Worm (Caenorhabditis elegans) whole organism, young adult: ENCODE results near the gene eif-1.A.

Experiments used
- B0336.3 ChIP-seq: fragments of 200-800 bp; sonication (Bioruptor generic); IDR thresholded peaks from 2 replicates; pipeline ENCODE4 v1.3.6; 2022; ENCODE audit warnings: missing genetic modification characterization, missing compliant biosample characterization
- bed-1 ChIP-seq: fragments of 200-800 bp; sonication (Bioruptor generic); IDR thresholded peaks from 2 replicates; pipeline ENCODE4 v1.3.6; 2022; ENCODE audit warnings: missing genetic modification reagents, missing genetic modification characterization, missing compliant biosample characterization
- efl-1 ChIP-seq: fragments of 150-350 bp; optimal IDR thresholded peaks from 2 replicates; lab custom pipeline; 2014; ENCODE audit warnings: missing biosample characterization, missing genetic modification reagents, missing genetic modification characterization
- egl-44 ChIP-seq: fragments of 200-800 bp; sonication (Bioruptor generic); IDR thresholded peaks from 2 replicates; pipeline ENCODE4 v1.3.6; 2022; ENCODE audit warnings: missing genetic modification reagents, missing genetic modification characterization, missing compliant biosample characterization
- let-607 ChIP-seq, 2 experiments: fragments of 200-800 bp in 1 of 2; sonication (Bioruptor generic) in 1 of 2; sonication (generic microtip) in 1 of 2; optimal IDR thresholded peaks; 2 replicates each; lab custom pipeline; 2016 to 2018; ENCODE audit warnings: mild to moderate bottlenecking in 2 of 2, missing compliant biosample characterization in 2 of 2, missing genetic modification characterization in 2 of 2, moderate library complexity in 2 of 2, missing genotype in 1 of 2
- lin-35 ChIP-seq, 3 experiments: fragments of 150-350 bp in 2 of 3; sonication (generic microtip) in 1 of 3; optimal IDR thresholded peaks; 2 replicates each; lab custom pipeline; 2014 to 2018; ENCODE audit warnings: missing biosample characterization in 3 of 3, missing genetic modification characterization in 3 of 3, missing genetic modification reagents in 3 of 3
- madf-6 ChIP-seq: fragments of 200-800 bp; sonication (Bioruptor generic); IDR thresholded peaks from 2 replicates; pipeline ENCODE4 v1.3.6; 2022; ENCODE audit warnings: missing genetic modification reagents, missing genetic modification characterization, missing compliant biosample characterization
- nhr-80 ChIP-seq: sonication (generic microtip); optimal IDR thresholded peaks from 2 replicates; lab custom pipeline; 2016; ENCODE audit warnings: missing genetic modification characterization, missing compliant biosample characterization
- nhr-90 ChIP-seq: sonication (generic microtip); optimal IDR thresholded peaks from 2 replicates; lab custom pipeline; 2016; ENCODE audit warnings: missing genotype, mild to moderate bottlenecking, missing genetic modification characterization, missing compliant biosample characterization
- rec-8 ChIP-seq, 2 experiments: sonication (generic microtip); optimal IDR thresholded peaks; 2 replicates each; lab custom pipeline; 2016; ENCODE audit warnings: mild to moderate bottlenecking in 2 of 2, missing genetic modification characterization in 2 of 2, missing genetic modification reagents in 2 of 2, missing genotype in 2 of 2, missing biosample characterization in 1 of 2, missing compliant biosample characterization in 1 of 2, moderate library complexity in 1 of 2
- rpc-1 ChIP-seq, 2 experiments: fragments of 150-350 bp in 1 of 2; sonication (generic microtip) in 1 of 2; optimal IDR thresholded peaks; 2 replicates each; lab custom pipeline; 2014 to 2018; ENCODE audit warnings: missing biosample characterization in 1 of 2, missing genetic modification characterization in 1 of 2, missing genetic modification reagents in 1 of 2, missing genotype in 1 of 2
- tbx-9 ChIP-seq: sonication (generic microtip); optimal IDR thresholded peaks from 2 replicates; lab custom pipeline; 2016; ENCODE audit warnings: borderline replicate concordance, missing genetic modification characterization, inconsistent platforms, missing compliant biosample characterization
- zfh-2 ChIP-seq: fragments of 200-800 bp; sonication (Bioruptor generic); conservative IDR thresholded peaks from 2 replicates; pipeline ENCODE4 v1.3.6; 2022; ENCODE audit warnings: missing genetic modification reagents, missing genetic modification characterization, missing compliant biosample characterization
- ztf-22 ChIP-seq: fragments of 200-800 bp; sonication (Bioruptor generic); optimal IDR thresholded peaks from 2 replicates; lab custom pipeline; 2018; ENCODE audit warnings: mild to moderate bottlenecking, missing genetic modification characterization, moderate library complexity, missing compliant biosample characterization

DNA sequence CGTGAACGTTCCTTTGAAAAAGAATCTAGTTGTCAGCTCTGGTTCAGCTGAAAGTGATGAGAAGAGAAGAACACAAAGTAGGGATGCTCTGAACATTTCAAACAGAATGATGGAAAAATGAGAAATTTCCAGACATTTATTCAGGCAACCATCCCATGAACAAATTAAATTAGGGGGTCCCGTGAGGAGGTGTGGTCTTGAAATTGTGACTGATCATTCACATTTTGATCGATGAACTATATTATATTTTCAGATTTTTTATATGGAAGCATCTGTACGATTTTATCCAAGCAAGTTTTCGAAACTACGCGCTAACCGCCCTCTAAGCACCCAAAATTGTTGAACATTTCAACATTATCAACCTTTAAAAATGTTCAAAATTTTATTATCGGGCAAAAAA is 34.7 kb upstream of the eif-1.A start, which contains the start of gene R11E3.19:
- TF ChIP-seq lin-35 (GFP tag; optimal IDR thresholded peaks at IDR 0.05; lab: Kevin White, UChicago) (no peak), egl-44 (GFP tag; lab: Robert Waterston, UW) (no peak), efl-1 (no peak), tbx-9 (tag; lab: Kevin White, UChicago) (no peak), madf-6 (no peak), nhr-90 (no peak), bed-1 (GFP tag; lab: Robert Waterston, UW) (no peak), B0336.3 (GFP tag; lab: Robert Waterston, UW) (no peak), rec-8 (tag; optimal IDR thresholded peaks at IDR 0.05; lab: Kevin White, UChicago) (no peak), nhr-80 (no peak), let-607 (tag; optimal IDR thresholded peaks at IDR 0.05; lab: Kevin White, UChicago) (no peak), rpc-1 (optimal IDR thresholded peaks at IDR 0.05; lab: Kevin White, UChicago) (no peak), rpc-1 (tag; optimal IDR thresholded peaks at IDR 0.05; lab: Kevin White, UChicago) (no peak), zfh-2 (no peak), ztf-22 (no peak)
